Fruit fly (Drosophila melanogaster) whole organism, wandering third instar larva: ENCODE measurements around the gene AANATL3.

Experiments used
- CG32264 ChIP-seq: fragments of 200-800 bp; sonication (Bioruptor generic); optimal IDR thresholded peaks from 2 replicates; lab custom pipeline; 2016; ENCODE audit warnings: missing biosample characterization, missing genetic modification characterization
- CG9705 ChIP-seq: fragments of 200-800 bp; sonication (Bioruptor generic); optimal IDR thresholded peaks from 2 replicates; lab custom pipeline; 2018; ENCODE audit warnings: missing biosample characterization, mild to moderate bottlenecking, missing genetic modification characterization
- CrebA ChIP-seq: fragments of 200-800 bp; sonication (Bioruptor generic); optimal IDR thresholded peaks from 2 replicates; lab custom pipeline; 2016; ENCODE audit warnings: missing biosample characterization, mild to moderate bottlenecking, missing genetic modification characterization, borderline replicate concordance
- Dfd ChIP-seq: fragments of >200 bp; optimal IDR thresholded peaks from 2 replicates; lab custom pipeline; 2017; ENCODE audit warnings: missing biosample characterization, missing genetic modification characterization
- Dif ChIP-seq: fragments of 200-275, 200-300 bp; sonication (Bioruptor generic); optimal IDR thresholded peaks from 2 replicates; lab custom pipeline; 2018; ENCODE audit warnings: missing biosample characterization, missing genetic modification characterization; ENCODE audit not compliant: partially characterized antibody
- GATAd ChIP-seq: sonication (Bioruptor generic); optimal IDR thresholded peaks from 2 replicates; lab custom pipeline; 2016; ENCODE audit warnings: missing biosample characterization, missing genetic modification characterization
- HLH106 ChIP-seq: fragments of 200-800 bp; optimal IDR thresholded peaks from 3 replicates; lab custom pipeline; 2019; ENCODE audit warnings: missing biosample characterization, mild to moderate bottlenecking, missing genetic modification characterization, moderate library complexity
- Hr78 ChIP-seq: fragments of >200 bp; optimal IDR thresholded peaks from 2 replicates; lab custom pipeline; 2017; ENCODE audit warnings: missing biosample characterization, missing genetic modification characterization
- Jra ChIP-seq: sonication (Bioruptor generic); optimal IDR thresholded peaks from 2 replicates; lab custom pipeline; 2016; ENCODE audit warnings: missing biosample characterization, missing genetic modification characterization
- Mio ChIP-seq: sonication (Bioruptor generic); optimal IDR thresholded peaks from 2 replicates; lab custom pipeline; 2016; ENCODE audit warnings: missing biosample characterization, missing genetic modification characterization
- Myc ChIP-seq: fragments of >200 bp; optimal IDR thresholded peaks from 2 replicates; lab custom pipeline; 2017
- N ChIP-seq: fragments of >200 bp; optimal IDR thresholded peaks from 2 replicates; lab custom pipeline; 2018; ENCODE audit warnings: missing biosample characterization, missing external identifiers, missing genetic modification characterization
- OdsH ChIP-seq: fragments of 200-800 bp; sonication (Bioruptor generic); optimal IDR thresholded peaks from 2 replicates; lab custom pipeline; 2016; ENCODE audit warnings: missing biosample characterization, mild to moderate bottlenecking, missing genetic modification characterization
- Rel ChIP-seq, 2 experiments: fragments of 200-800 bp; sonication (Bioruptor generic) in 1 of 2; optimal IDR thresholded peaks; 2 replicates in 1 of 2; 3 replicates in 1 of 2; lab custom pipeline; 2016 to 2019; ENCODE audit warnings: mild to moderate bottlenecking in 2 of 2, missing biosample characterization in 2 of 2, missing genetic modification characterization in 2 of 2, moderate library complexity in 1 of 2
- Sp1 ChIP-seq: fragments of 200-800 bp; sonication (Bioruptor generic); optimal IDR thresholded peaks from 3 replicates; lab custom pipeline; 2019; ENCODE audit warnings: missing biosample characterization, mild to moderate bottlenecking, missing genetic modification characterization, moderate library complexity
- Vsx2 ChIP-seq: fragments of 200-300, 225-300 bp; sonication (Bioruptor generic); optimal IDR thresholded peaks from 2 replicates; lab custom pipeline; 2018; ENCODE audit warnings: missing biosample characterization, missing genetic modification characterization; ENCODE audit not compliant: partially characterized antibody
- br ChIP-seq: fragments of 200-800 bp; sonication (Bioruptor generic); optimal IDR thresholded peaks from 2 replicates; lab custom pipeline; 2016; ENCODE audit warnings: missing biosample characterization, missing genetic modification characterization
- dl ChIP-seq, 2 experiments: fragments of 175-275, 200-275 bp in 1 of 2; fragments of 200-275 bp in 1 of 2; sonication (Bioruptor generic); optimal IDR thresholded peaks; lab custom pipeline; 2018; ENCODE audit warnings: mild to moderate bottlenecking in 2 of 2, missing biosample characterization in 2 of 2, missing genetic modification characterization in 2 of 2, moderate library complexity in 2 of 2; ENCODE audit not compliant: partially characterized antibody in 2 of 2, insufficient read depth in 1 of 2
- dmrt93B ChIP-seq: fragments of 200-800 bp; sonication (Bioruptor generic); optimal IDR thresholded peaks from 2 replicates; lab custom pipeline; 2018; ENCODE audit warnings: missing biosample characterization, mild to moderate bottlenecking, missing genetic modification characterization
- dsf ChIP-seq: sonication (Bioruptor generic); optimal IDR thresholded peaks from 2 replicates; lab custom pipeline; 2016; ENCODE audit warnings: missing biosample characterization, missing genetic modification characterization, borderline replicate concordance
- ey ChIP-seq: fragments of 200-800 bp; sonication (Bioruptor generic); optimal IDR thresholded peaks from 2 replicates; lab custom pipeline; 2016; ENCODE audit warnings: missing biosample characterization, missing genetic modification characterization
- foxo ChIP-seq, 2 experiments: fragments of 200-800 bp; sonication (Bioruptor generic); optimal IDR thresholded peaks; 2 replicates in 1 of 2; 3 replicates in 1 of 2; lab custom pipeline; 2016 to 2017; ENCODE audit warnings: missing biosample characterization in 2 of 2, missing genetic modification characterization in 2 of 2
- fru ChIP-seq: fragments of 200-800 bp; sonication (Bioruptor generic); optimal IDR thresholded peaks from 3 replicates; lab custom pipeline; 2016; ENCODE audit warnings: missing biosample characterization, mild to moderate bottlenecking, missing genetic modification characterization
- h ChIP-seq: fragments of 200-800 bp; sonication (Bioruptor generic); optimal IDR thresholded peaks from 3 replicates; lab custom pipeline; 2016; ENCODE audit warnings: missing biosample characterization, mild to moderate bottlenecking, missing genetic modification characterization
- lola ChIP-seq: fragments of >200 bp; optimal IDR thresholded peaks from 2 replicates; lab custom pipeline; 2017; ENCODE audit warnings: missing biosample characterization, missing genetic modification characterization
- pan ChIP-seq: fragments of >200 bp; optimal IDR thresholded peaks from 2 replicates; lab custom pipeline; 2017
- psq ChIP-seq: fragments of 200-800 bp; sonication (Bioruptor generic); optimal IDR thresholded peaks from 3 replicates; lab custom pipeline; 2017; ENCODE audit warnings: missing biosample characterization, mild to moderate bottlenecking, missing genetic modification characterization, moderate library complexity
- rgr ChIP-seq: fragments of 200-800 bp; sonication (Bioruptor generic); optimal IDR thresholded peaks from 3 replicates; lab custom pipeline; 2016; ENCODE audit warnings: missing biosample characterization, mild to moderate bottlenecking, missing genetic modification characterization
- sage ChIP-seq: fragments of 200-800 bp; sonication (Bioruptor generic); optimal IDR thresholded peaks from 2 replicates; lab custom pipeline; 2016; ENCODE audit warnings: missing biosample characterization, mild to moderate bottlenecking, missing genetic modification characterization
- sv ChIP-seq: fragments of 200-800 bp; sonication (Bioruptor generic); optimal IDR thresholded peaks from 3 replicates; lab custom pipeline; 2016; ENCODE audit warnings: missing biosample characterization, missing genetic modification characterization
- tai ChIP-seq: sonication (Bioruptor generic); optimal IDR thresholded peaks from 2 replicates; lab custom pipeline; 2016; ENCODE audit warnings: missing biosample characterization, missing genetic modification characterization
- usp ChIP-seq: fragments of >200 bp; optimal IDR thresholded peaks from 2 replicates; lab custom pipeline; 2017; ENCODE audit warnings: missing biosample characterization, missing genetic modification characterization
- woc ChIP-seq: sonication (Bioruptor generic); optimal IDR thresholded peaks from 2 replicates; lab custom pipeline; 2016; ENCODE audit warnings: missing biosample characterization, mild to moderate bottlenecking, missing genetic modification characterization

AANATL3 gene

DNA sequence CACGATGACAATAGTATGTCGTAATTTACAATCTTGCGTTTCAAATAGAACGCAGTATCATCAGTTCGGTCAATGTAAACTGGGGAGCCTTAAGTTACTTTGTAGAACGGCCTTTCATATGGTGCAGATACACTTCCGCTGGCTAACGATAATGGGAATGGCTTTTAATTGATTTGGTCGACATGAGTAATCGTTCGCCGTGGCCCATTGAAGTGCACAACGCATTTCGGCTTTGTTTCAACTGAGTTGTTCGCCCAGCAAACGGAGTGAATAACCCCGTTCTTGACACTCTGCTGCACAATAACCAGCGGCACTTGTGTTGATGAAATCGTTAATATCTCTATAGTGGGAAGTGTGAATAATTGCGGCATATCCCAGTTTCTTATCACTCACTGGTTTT lies 42.3 kb upstream of the AANATL3 start:
- TF ChIP-seq Rel (GFP tag; optimal IDR thresholded peaks at IDR 0.05; lab: Kevin White, UChicago) (no peak), Rel (tag; optimal IDR thresholded peaks at IDR 0.05; lab: Kevin White, UChicago) (peak; percentile 63), fru (GFP tag; lab: Kevin White, UChicago) (no peak)

DNA sequence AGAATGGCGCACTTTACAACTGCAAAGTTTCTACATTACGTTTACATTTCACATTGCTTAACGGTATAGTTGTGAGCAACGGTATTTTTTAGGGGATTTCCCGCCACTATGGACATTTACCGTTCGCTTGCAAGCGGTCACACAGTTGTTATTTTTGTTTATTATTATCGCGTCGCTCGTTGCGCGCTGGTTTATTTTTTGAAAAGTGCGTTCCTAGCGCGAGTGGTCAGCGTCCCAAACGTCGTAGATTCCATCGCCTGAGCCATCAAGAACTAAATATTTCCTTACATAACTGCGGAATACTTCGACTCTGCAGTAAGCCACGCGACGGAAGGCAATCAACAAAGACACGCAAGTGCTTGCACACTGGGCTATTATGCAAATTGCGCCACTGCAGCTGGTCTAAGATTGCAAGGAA lies 40.6 kb upstream of the AANATL3 start, which contains the start of gene bwa:
Gene bwa (plus strand): TSS at position 159 of the 418 bp plus-strand sequence.
- TF ChIP-seq foxo (GFP tag; optimal IDR thresholded peaks at IDR 0.05; lab: Kevin White, UChicago) (no peak), Rel (GFP tag; optimal IDR thresholded peaks at IDR 0.05; lab: Kevin White, UChicago) (no peak), Rel (tag; optimal IDR thresholded peaks at IDR 0.05; lab: Kevin White, UChicago) (peak; percentile 98), rgr (GFP tag; lab: Kevin White, UChicago) (peak; percentile 5), pan (no peak), OdsH (GFP tag; lab: Kevin White, UChicago) (no peak), h (peak; percentile 5), CG32264 (GFP tag; lab: Kevin White, UChicago) (no peak)

DNA sequence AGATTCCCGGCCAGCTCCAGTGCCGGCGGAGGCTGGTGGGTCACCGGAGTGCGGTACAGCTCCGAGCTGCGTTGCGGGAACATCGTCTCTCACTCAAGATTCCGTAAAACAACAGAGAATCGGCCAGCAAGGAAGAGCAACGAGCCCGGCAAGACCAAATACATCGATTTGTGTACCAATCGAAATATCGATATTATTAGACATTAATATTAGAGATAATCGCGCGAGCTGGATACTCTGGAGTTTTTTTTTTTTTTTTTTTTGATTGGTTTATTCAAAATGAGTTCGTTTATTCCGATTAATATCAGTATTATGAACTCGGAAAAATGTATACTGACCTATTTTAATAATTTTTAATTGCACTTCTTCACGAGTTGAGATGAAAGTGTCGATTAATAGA lies 39.9 kb upstream of the AANATL3 start, which contains the start of gene vls:
Gene vls (minus strand): TSS at position 164 of the 400 bp plus-strand sequence.
- TF ChIP-seq sage (no peak), Sp1 (GFP tag; lab: Kevin White, UChicago) (no peak), GATAd (GFP tag; lab: Kevin White, UChicago) (no peak), CG9705 (no peak), lola (GFP tag; lab: Kevin White, UChicago) (no peak), usp (GFP tag; lab: Kevin White, UChicago) (no peak), fru (GFP tag; lab: Kevin White, UChicago) (no peak), CrebA (GFP tag; lab: Kevin White, UChicago) (no peak), h (no peak), Dif (GFP tag; lab: Kevin White, UChicago) (no peak), Hr78 (no peak), Mio (GFP tag; lab: Kevin White, UChicago) (no peak), pan (no peak), dl (GFP tag; optimal IDR thresholded peaks at IDR 0.05; lab: Kevin White, UChicago; ENCODE audit: insufficient read depth in 1 of 2, partially characterized antibody in 2 of 2) (no peak)

DNA sequence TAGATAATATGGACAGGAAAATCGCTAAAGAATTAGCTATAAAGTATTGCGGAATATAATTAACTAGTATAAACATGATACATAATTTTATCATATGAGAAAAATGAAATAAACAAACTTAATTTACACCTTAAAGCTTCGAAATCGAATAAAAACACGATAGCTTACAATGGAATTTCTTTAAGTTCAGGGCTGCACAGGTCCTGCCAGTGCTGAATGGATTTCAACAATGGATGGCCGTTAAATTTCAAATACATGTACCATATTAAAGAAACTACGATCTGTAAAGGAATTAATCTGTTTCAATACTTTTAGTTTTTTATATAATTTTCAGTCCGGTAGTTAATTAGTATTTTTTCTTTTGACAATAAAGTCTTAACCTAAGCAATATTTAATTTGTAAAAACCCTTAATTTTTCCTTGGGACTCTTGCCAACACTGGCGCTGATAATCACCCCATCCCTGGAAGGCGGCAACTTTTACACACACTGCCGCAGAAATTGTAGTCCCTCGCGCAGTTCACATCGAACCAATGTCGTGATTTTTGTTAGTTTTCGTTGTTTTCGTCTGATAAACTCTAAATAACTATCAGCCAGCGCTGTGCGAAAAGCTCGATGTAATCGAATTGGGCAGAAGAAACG lies 35.5 kb upstream of the AANATL3 start, which contains the start of the genes barr and lok:
Gene barr (minus strand): TSS at position 353 of the 640 bp plus-strand sequence.
Gene lok (plus strand): TSS at position 405 of the 640 bp plus-strand sequence.
- TF ChIP-seq OdsH (GFP tag; lab: Kevin White, UChicago) = peak; percentile 16
- peak in 1 of 2 experiments; percentile 70 for TF ChIP-seq foxo (GFP tag; optimal IDR thresholded peaks at IDR 0.05; lab: Kevin White, UChicago)
- TF ChIP-seq Vsx2 (GFP tag; lab: Kevin White, UChicago) = no peak
- peak; percentile 20 for TF ChIP-seq br
- TF ChIP-seq Myc (lab: Kevin White, UChicago) = peak; percentile 94
- peak; percentile 52 for TF ChIP-seq h
- no peak for TF ChIP-seq usp (GFP tag; lab: Kevin White, UChicago)
- peak; percentile 62 for TF ChIP-seq fru (GFP tag; lab: Kevin White, UChicago)
- TF ChIP-seq ey (GFP tag; lab: Kevin White, UChicago) = peak; percentile 37
- no peak for TF ChIP-seq lola (GFP tag; lab: Kevin White, UChicago)
- no peak for TF ChIP-seq pan
- TF ChIP-seq dl (GFP tag; optimal IDR thresholded peaks at IDR 0.05; lab: Kevin White, UChicago; ENCODE audit: insufficient read depth in 1 of 2, partially characterized antibody in 2 of 2) = no peak
- TF ChIP-seq rgr (GFP tag; lab: Kevin White, UChicago) = peak; percentile 44
- peak; percentile 73 for TF ChIP-seq woc (GFP tag; lab: Kevin White, UChicago)
- TF ChIP-seq Sp1 (GFP tag; lab: Kevin White, UChicago) = peak; percentile 41
- no peak for TF ChIP-seq tai (GFP tag; lab: Kevin White, UChicago)
- TF ChIP-seq Jra (GFP tag; lab: Kevin White, UChicago) = peak; percentile 57
- peak; percentile 44 for TF ChIP-seq CG9705
- TF ChIP-seq GATAd (GFP tag; lab: Kevin White, UChicago) = peak; percentile 14
- peak; percentile 45 for TF ChIP-seq dmrt93B (GFP tag; lab: Kevin White, UChicago)
- peak; percentile 23 for TF ChIP-seq dsf
- peak; percentile 48 for TF ChIP-seq psq (GFP tag; lab: Kevin White, UChicago)
- TF ChIP-seq Dfd (GFP tag; lab: Kevin White, UChicago) = no peak
- TF ChIP-seq N = no peak
- no peak for TF ChIP-seq Rel (GFP tag; optimal IDR thresholded peaks at IDR 0.05; lab: Kevin White, UChicago)
- peak; percentile 31 for TF ChIP-seq Rel (tag; optimal IDR thresholded peaks at IDR 0.05; lab: Kevin White, UChicago)
- peak; percentile 64 for TF ChIP-seq HLH106 (tag; lab: Kevin White, UChicago)
- peak; percentile 65 for TF ChIP-seq sv (GFP tag; lab: Kevin White, UChicago)
